Worm (Caenorhabditis elegans) whole organism, mixed stage, embryonic: ENCODE data around the gene lact-5.
A peak's percentile ranks its signal among the peaks of the same experiment; 100 is the strongest.

Experiments used
- M03D4.4 ChIP-seq: sonication (generic microtip); optimal IDR thresholded peaks from 2 replicates; lab custom pipeline; 2017; ENCODE audit warnings: mild to moderate bottlenecking, missing genetic modification characterization, missing compliant biosample characterization
- bed-3 ChIP-seq: fragments of 200-800 bp; sonication (Bioruptor generic); optimal IDR thresholded peaks from 3 replicates; lab custom pipeline; 2018; ENCODE audit warnings: mild to moderate bottlenecking, missing genetic modification characterization, moderate library complexity, missing compliant biosample characterization
- blmp-1 ChIP-seq: fragments of 150-350 bp; optimal IDR thresholded peaks from 2 replicates; lab custom pipeline; 2014; ENCODE audit warnings: missing biosample characterization, missing genetic modification characterization
- ceh-39 ChIP-seq: fragments of 150-350 bp; optimal IDR thresholded peaks from 2 replicates; lab custom pipeline; 2014; ENCODE audit warnings: missing biosample characterization, missing genetic modification characterization
- ceh-43 ChIP-seq: fragments of 200-800 bp; sonication (Bioruptor generic); optimal IDR thresholded peaks from 2 replicates; lab custom pipeline; 2018; ENCODE audit warnings: mild to moderate bottlenecking, missing genetic modification characterization, moderate library complexity, missing compliant biosample characterization
- ceh-83 ChIP-seq: fragments of 200-800 bp; sonication (Bioruptor generic); optimal IDR thresholded peaks from 2 replicates; lab custom pipeline; 2018; ENCODE audit warnings: mild to moderate bottlenecking, missing genetic modification characterization, missing compliant biosample characterization
- ces-1 ChIP-seq: fragments of 150-350 bp; optimal IDR thresholded peaks from 2 replicates; lab custom pipeline; 2014; ENCODE audit warnings: missing biosample characterization, missing genetic modification reagents, missing genetic modification characterization
- cnd-1 ChIP-seq: fragments of 200-800 bp; sonication (Bioruptor generic); optimal IDR thresholded peaks from 2 replicates; lab custom pipeline; 2018; ENCODE audit warnings: mild to moderate bottlenecking, missing genetic modification characterization, missing compliant biosample characterization
- drap-1 ChIP-seq: fragments of 200-800 bp; sonication (Bioruptor generic); optimal IDR thresholded peaks from 3 replicates; lab custom pipeline; 2018; ENCODE audit warnings: mild to moderate bottlenecking, missing genetic modification characterization, missing compliant biosample characterization
- elt-1 ChIP-seq: sonication (generic microtip); optimal IDR thresholded peaks from 2 replicates; lab custom pipeline; 2017; ENCODE audit warnings: missing genetic modification characterization, mild to moderate bottlenecking, missing compliant biosample characterization, antibody characterized with exemption, moderate library complexity, borderline replicate concordance; ENCODE audit not compliant: insufficient read depth
- elt-3 ChIP-seq: fragments of 150-350 bp; optimal IDR thresholded peaks from 2 replicates; lab custom pipeline; 2014; ENCODE audit warnings: missing biosample characterization, missing genetic modification characterization
- flh-1 ChIP-seq: fragments of 200-800 bp; sonication (Bioruptor generic); optimal IDR thresholded peaks from 2 replicates; lab custom pipeline; 2018; ENCODE audit warnings: mild to moderate bottlenecking, missing genetic modification characterization, moderate library complexity, missing compliant biosample characterization
- ham-2 ChIP-seq: fragments of 200-800 bp; sonication (Bioruptor generic); optimal IDR thresholded peaks from 2 replicates; lab custom pipeline; 2018; ENCODE audit warnings: mild to moderate bottlenecking, missing genetic modification characterization, missing compliant biosample characterization
- hlh-1 ChIP-seq: fragments of 150-350 bp; optimal IDR thresholded peaks from 2 replicates; lab custom pipeline; 2014; ENCODE audit warnings: missing biosample characterization, missing genetic modification reagents, missing genetic modification characterization
- lin-13 ChIP-seq: fragments of 150-350 bp; optimal IDR thresholded peaks from 2 replicates; lab custom pipeline; 2014; ENCODE audit warnings: missing biosample characterization, missing genetic modification characterization
- lin-32 ChIP-seq: fragments of 200-800 bp; sonication (Bioruptor generic); optimal IDR thresholded peaks from 2 replicates; lab custom pipeline; 2018; ENCODE audit warnings: mild to moderate bottlenecking, missing genetic modification characterization, missing compliant biosample characterization
- lsy-2 ChIP-seq: fragments of 150-350 bp; optimal IDR thresholded peaks from 2 replicates; lab custom pipeline; 2014; ENCODE audit warnings: missing biosample characterization, missing genetic modification characterization
- mab-5 ChIP-seq: fragments of 150-350 bp; optimal IDR thresholded peaks from 2 replicates; lab custom pipeline; 2014; ENCODE audit warnings: missing biosample characterization, missing genetic modification characterization
- mep-1 ChIP-seq: fragments of 150-350 bp; optimal IDR thresholded peaks from 2 replicates; lab custom pipeline; 2017; ENCODE audit warnings: missing biosample characterization, missing genetic modification reagents, missing genetic modification characterization, inconsistent platforms
- mls-2 ChIP-seq: sonication (generic microtip); optimal IDR thresholded peaks from 2 replicates; lab custom pipeline; 2016; ENCODE audit warnings: mild to moderate bottlenecking, missing genetic modification characterization, moderate library complexity, missing compliant biosample characterization
- nhr-12 ChIP-seq: fragments of 150-350 bp; optimal IDR thresholded peaks from 2 replicates; lab custom pipeline; 2014; ENCODE audit warnings: missing biosample characterization, missing genetic modification characterization
- nhr-2 ChIP-seq: fragments of 150-350 bp; optimal IDR thresholded peaks from 2 replicates; lab custom pipeline; 2014; ENCODE audit warnings: missing biosample characterization, missing genetic modification characterization
- nhr-237 ChIP-seq: fragments of 150-350 bp; optimal IDR thresholded peaks from 2 replicates; lab custom pipeline; 2014; ENCODE audit warnings: missing biosample characterization, missing genetic modification characterization
- nhr-28 ChIP-seq: fragments of 150-350 bp; optimal IDR thresholded peaks from 2 replicates; lab custom pipeline; 2014; ENCODE audit warnings: missing biosample characterization, missing genetic modification characterization
- nhr-76 ChIP-seq: sonication (generic microtip); optimal IDR thresholded peaks from 2 replicates; lab custom pipeline; 2017; ENCODE audit warnings: missing biosample characterization, missing genetic modification characterization
- pha-4 ChIP-seq: fragments of 150-350 bp; optimal IDR thresholded peaks from 2 replicates; lab custom pipeline; 2018; ENCODE audit warnings: missing biosample characterization, missing genetic modification reagents, missing genetic modification characterization
- sem-2 ChIP-seq: fragments of 200-800 bp; sonication (Bioruptor generic); optimal IDR thresholded peaks from 2 replicates; lab custom pipeline; 2018; ENCODE audit warnings: mild to moderate bottlenecking, missing genetic modification characterization, missing compliant biosample characterization
- snpc-4 ChIP-seq: fragments of 150-350 bp; optimal IDR thresholded peaks from 2 replicates; lab custom pipeline; 2014; ENCODE audit warnings: missing biosample characterization, missing genetic modification characterization
- sptf-1 ChIP-seq: sonication (generic microtip); optimal IDR thresholded peaks from 2 replicates; lab custom pipeline; 2017; ENCODE audit warnings: mild to moderate bottlenecking, missing genetic modification characterization, moderate library complexity, missing compliant biosample characterization
- tbx-8 ChIP-seq: fragments of 200-800 bp; sonication (Bioruptor generic); optimal IDR thresholded peaks from 2 replicates; lab custom pipeline; 2018; ENCODE audit warnings: mild to moderate bottlenecking, missing genetic modification characterization, moderate library complexity, missing compliant biosample characterization
- unc-120 ChIP-seq: sonication (generic microtip); optimal IDR thresholded peaks from 2 replicates; lab custom pipeline; 2017; ENCODE audit warnings: missing genetic modification characterization, missing compliant biosample characterization; ENCODE audit not compliant: poor library complexity, severe bottlenecking
- unc-39 ChIP-seq: fragments of 150-350 bp; optimal IDR thresholded peaks from 2 replicates; lab custom pipeline; 2014; ENCODE audit warnings: missing biosample characterization, missing genetic modification characterization
- unc-62 ChIP-seq: fragments of 150-350 bp; optimal IDR thresholded peaks from 2 replicates; lab custom pipeline; 2014; ENCODE audit warnings: missing biosample characterization, missing genetic modification reagents, missing genetic modification characterization
- zip-8 ChIP-seq: fragments of 150-350 bp; optimal IDR thresholded peaks from 2 replicates; lab custom pipeline; 2014; ENCODE audit warnings: missing biosample characterization, missing genetic modification characterization
- ztf-11 ChIP-seq: fragments of 150-350 bp; optimal IDR thresholded peaks from 2 replicates; lab custom pipeline; 2014; ENCODE audit warnings: missing biosample characterization, missing genetic modification characterization

Gene lact-5

DNA sequence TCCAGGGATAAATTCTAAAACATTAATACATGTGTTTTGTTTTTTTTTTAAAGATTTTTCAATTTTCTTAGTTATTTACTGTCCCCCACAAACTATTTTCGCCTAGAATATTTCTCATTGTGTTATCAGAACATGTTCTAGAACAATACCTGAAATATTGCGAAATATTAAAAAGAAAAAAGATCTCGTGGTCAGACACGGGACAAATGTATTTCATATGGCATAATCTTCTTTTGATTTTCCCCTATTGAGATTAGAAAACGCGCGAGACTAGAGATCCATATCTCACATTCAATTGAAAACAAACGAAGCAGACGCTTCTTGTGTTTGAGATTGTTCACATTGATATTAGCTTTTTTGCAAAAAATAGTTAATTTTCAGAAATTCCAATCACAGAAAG is 34.6 kb upstream of the lact-5 start:
- no peak for TF ChIP-seq ceh-43 (GFP tag; lab: Kevin White, UChicago)
- peak; percentile 65 for TF ChIP-seq elt-1 (tag; lab: Kevin White, UChicago)

DNA sequence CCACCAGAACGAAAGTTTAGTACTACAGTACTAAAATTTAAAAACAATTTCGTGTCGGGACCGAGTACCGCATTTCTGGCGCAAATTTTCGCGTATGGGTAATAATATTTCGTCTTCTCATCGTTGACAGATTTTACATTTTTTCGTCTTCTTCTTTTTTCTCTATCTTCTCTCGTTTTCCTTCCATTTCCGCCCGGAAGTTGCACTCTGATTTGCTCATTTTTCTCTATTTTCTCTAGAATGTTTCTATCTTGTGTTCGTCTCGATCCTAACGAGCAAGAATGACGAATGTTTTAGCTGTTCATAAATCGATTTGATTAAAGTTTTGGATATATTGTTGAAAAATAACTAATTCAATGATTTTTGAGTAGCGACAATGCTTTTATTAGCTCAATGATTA is 34.0 kb upstream of the lact-5 start:
- no peak for TF ChIP-seq nhr-28
- no peak for TF ChIP-seq tbx-8 (GFP tag; lab: Kevin White, UChicago)
- no peak for TF ChIP-seq ceh-43 (GFP tag; lab: Kevin White, UChicago)
- no peak for TF ChIP-seq flh-1 (GFP tag; lab: Kevin White, UChicago)
- TF ChIP-seq unc-120 (tag; lab: Kevin White, UChicago): peak; percentile 5
- TF ChIP-seq, all 35 proteins: peak for 1

DNA sequence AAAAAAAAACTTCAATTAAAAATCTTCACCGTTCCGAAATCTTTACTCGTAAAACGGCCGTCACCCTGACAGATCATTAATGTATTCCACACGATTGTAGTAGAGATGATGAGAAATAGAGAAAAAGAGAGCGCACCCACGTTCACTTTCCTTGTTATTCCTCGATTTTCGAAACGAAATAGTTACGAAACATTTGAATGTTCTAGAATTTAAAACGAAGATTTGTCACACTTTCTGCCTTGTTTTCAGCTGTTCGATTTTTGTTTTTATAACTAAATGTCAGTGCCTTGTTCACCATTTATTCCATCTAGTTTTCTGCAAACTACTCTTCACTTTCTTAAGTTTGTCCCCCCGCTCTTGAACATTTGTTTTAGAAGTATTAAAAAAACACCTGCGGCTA is 33.2 kb upstream of the lact-5 start:
- TF ChIP-seq cnd-1 (tag; lab: Kevin White, UChicago) (no peak), unc-120 (tag; lab: Kevin White, UChicago) (no peak), nhr-28 (no peak), sem-2 (GFP tag; lab: Kevin White, UChicago) (no peak), zip-8 (tag; lab: Kevin White, UChicago) (no peak), lin-13 (no peak), snpc-4 (tag; lab: Kevin White, UChicago) (no peak), elt-3 (tag; lab: Kevin White, UChicago) (no peak), ham-2 (no peak), nhr-12 (tag; lab: Kevin White, UChicago) (no peak), pha-4 (tag; lab: Kevin White, UChicago) (no peak), sptf-1 (tag; lab: Kevin White, UChicago) (no peak), nhr-2 (tag; lab: Kevin White, UChicago) (no peak), mep-1 (tag; lab: Kevin White, UChicago) (no peak), M03D4.4 (tag; lab: Kevin White, UChicago) (no peak)

DNA sequence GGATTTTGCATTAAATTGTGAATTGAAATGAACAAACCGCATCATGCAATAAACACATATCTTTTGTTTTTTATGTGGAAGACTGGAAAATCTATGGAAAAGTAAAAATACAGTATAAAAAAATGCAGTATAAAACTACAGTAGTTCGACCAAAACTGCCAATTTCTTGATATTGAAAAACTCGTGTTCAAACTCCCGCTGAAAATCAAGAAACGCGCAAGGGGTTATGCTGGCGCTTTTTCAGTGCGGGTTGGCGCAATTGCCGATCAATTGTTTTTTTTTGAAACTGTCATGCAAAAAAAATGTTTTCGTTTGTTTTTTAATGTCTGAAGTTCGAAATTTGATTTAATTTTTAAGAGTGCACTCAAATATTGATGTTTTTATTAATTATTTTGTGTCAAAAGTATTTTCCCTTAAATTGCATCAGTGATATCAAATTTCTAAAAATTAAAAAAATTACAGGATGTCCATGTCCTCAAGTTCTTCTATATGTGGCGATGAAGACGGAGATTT is 30.1 kb upstream of the lact-5 start, which contains the start of gene dnj-9:
Gene dnj-9, plus strand, starts transcription at position 463 of the 513 bp plus-strand sequence.
- TF ChIP-seq cnd-1 (tag; lab: Kevin White, UChicago) (peak; percentile 62), drap-1 (GFP tag; lab: Kevin White, UChicago) (peak; percentile 13), tbx-8 (GFP tag; lab: Kevin White, UChicago) (no peak), ceh-83 (GFP tag; lab: Kevin White, UChicago) (peak; percentile 59), unc-62 (GFP tag; lab: Kevin White, UChicago) (peak; percentile 31), nhr-12 (tag; lab: Kevin White, UChicago) (no peak), unc-39 (tag; lab: Kevin White, UChicago) (no peak), mab-5 (tag; lab: Kevin White, UChicago) (peak; percentile 58), lin-32 (GFP tag; lab: Kevin White, UChicago) (no peak), lsy-2 (tag; lab: Kevin White, UChicago) (peak; percentile 82), nhr-237 (tag; lab: Kevin White, UChicago) (peak; percentile 87), sem-2 (GFP tag; lab: Kevin White, UChicago) (no peak), ces-1 (peak; percentile 59), ztf-11 (peak; percentile 9), flh-1 (GFP tag; lab: Kevin White, UChicago) (peak; percentile 34), nhr-28 (no peak), bed-3 (GFP tag; lab: Kevin White, UChicago) (peak; percentile 34), nhr-76 (tag; lab: Kevin White, UChicago) (no peak), ceh-43 (GFP tag; lab: Kevin White, UChicago) (peak; percentile 59), mep-1 (tag; lab: Kevin White, UChicago) (peak; percentile 91), elt-1 (tag; lab: Kevin White, UChicago) (no peak), snpc-4 (tag; lab: Kevin White, UChicago) (no peak), hlh-1 (peak; percentile 77), unc-120 (tag; lab: Kevin White, UChicago) (no peak), sptf-1 (tag; lab: Kevin White, UChicago) (peak; percentile 87), mls-2 (tag; lab: Kevin White, UChicago) (peak; percentile 58), lin-13 (peak; percentile 95), ceh-39 (tag; lab: Kevin White, UChicago) (peak; percentile 60), zip-8 (tag; lab: Kevin White, UChicago) (no peak), elt-3 (tag; lab: Kevin White, UChicago) (peak; percentile 17), nhr-2 (tag; lab: Kevin White, UChicago) (no peak), blmp-1 (tag; lab: Kevin White, UChicago) (peak; percentile 15), ham-2 (no peak), M03D4.4 (tag; lab: Kevin White, UChicago) (peak; percentile 79), pha-4 (tag; lab: Kevin White, UChicago) (peak; percentile 70)
- TF ChIP-seq, all 35 proteins: peak for 22
